Fruit fly (Drosophila melanogaster): ENCODE data around the gene CG6041.

DNA sequence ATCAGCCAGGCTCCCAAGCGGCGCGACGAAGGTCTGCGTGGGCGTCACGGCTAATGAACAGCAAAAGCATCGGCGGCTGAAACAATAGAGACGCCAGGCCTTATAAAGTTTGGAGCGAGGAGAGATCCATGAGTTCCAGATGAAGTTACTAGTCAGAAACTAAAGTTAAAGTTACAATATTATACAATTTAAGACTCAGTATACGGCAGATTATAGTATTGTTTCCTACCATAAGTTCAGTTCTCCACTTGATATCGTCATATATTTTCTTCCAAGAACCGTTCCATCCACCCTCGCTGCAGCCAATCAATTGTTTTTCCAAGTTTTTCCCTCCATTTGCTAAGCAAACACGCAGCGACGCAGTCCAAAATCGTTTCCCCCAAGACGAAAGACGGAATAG, 35.4 kb downstream of the CG6041 start:
- TF ChIP-seq D1 (tag; optimal IDR thresholded peaks at IDR 0.05): no peak
- no peak for TF ChIP-seq CG10348 (GFP tag; IDR thresholded peaks at IDR 0.05)
- TF ChIP-seq EcR (GFP tag; optimal IDR thresholded peaks at IDR 0.05): no peak
- TF ChIP-seq CG32121 (GFP tag; IDR thresholded peaks at IDR 0.05): no peak
- TF ChIP-seq CG8159 (tag; optimal IDR thresholded peaks at IDR 0.05): no peak
- TF ChIP-seq CG13204 (GFP tag; optimal IDR thresholded peaks at IDR 0.05): no peak
- TF ChIP-seq CG12605 (GFP tag; IDR thresholded peaks at IDR 0.05): no peak
